Worm (Caenorhabditis elegans) whole organism, young adult: Measurements from ENCODE around the gene Y41G9A.5.
A peak's percentile ranks its signal among the peaks of the same experiment; 100 is the strongest.

ENCODE experiments used
- B0261.1 ChIP-seq: sonication (generic microtip); optimal IDR thresholded peaks from 2 replicates; lab custom pipeline; 2016; ENCODE audit warnings: mild to moderate bottlenecking, missing genetic modification characterization, moderate library complexity, missing compliant biosample characterization
- B0336.3 ChIP-seq: fragments of 200-800 bp; sonication (Bioruptor generic); IDR thresholded peaks from 2 replicates; pipeline ENCODE4 v1.3.6; 2022; ENCODE audit warnings: missing genetic modification characterization, missing compliant biosample characterization
- C06A6.2 ChIP-seq: fragments of 200-800 bp; sonication (Bioruptor generic); conservative IDR thresholded peaks from 2 replicates; pipeline ENCODE4 v1.3.6; 2022; ENCODE audit warnings: missing genetic modification characterization, missing compliant biosample characterization
- F22D6.2 ChIP-seq: sonication (generic microtip); optimal IDR thresholded peaks from 2 replicates; lab custom pipeline; 2016; ENCODE audit warnings: mild to moderate bottlenecking, missing genetic modification characterization, missing compliant biosample characterization
- F49E8.2 ChIP-seq: sonication (generic microtip); optimal IDR thresholded peaks from 3 replicates; lab custom pipeline; 2017; ENCODE audit warnings: missing genetic modification characterization, mild to moderate bottlenecking, missing compliant biosample characterization, antibody characterized with exemption, moderate library complexity; ENCODE audit not compliant: insufficient read depth
- F52B5.7 ChIP-seq: sonication (generic microtip); optimal IDR thresholded peaks from 2 replicates; lab custom pipeline; 2016; ENCODE audit warnings: mild to moderate bottlenecking, missing genetic modification characterization, missing compliant biosample characterization
- K11D2.4 ChIP-seq: fragments of 200-800 bp; sonication (Bioruptor generic); IDR thresholded peaks from 2 replicates; pipeline ENCODE4 v1.3.6; 2022; ENCODE audit warnings: missing genetic modification reagents, missing genetic modification characterization, missing compliant biosample characterization
- K12H6.12 ChIP-seq: fragments of 200-800 bp; sonication (Bioruptor generic); optimal IDR thresholded peaks from 2 replicates; lab custom pipeline; 2018; ENCODE audit warnings: mild to moderate bottlenecking, missing genetic modification characterization, missing compliant biosample characterization
- Y53F4B.3 ChIP-seq: fragments of 200-800 bp; sonication (Bioruptor generic); IDR thresholded peaks from 2 replicates; pipeline ENCODE4 v1.3.6; 2022; ENCODE audit warnings: missing genetic modification reagents, missing genetic modification characterization, missing compliant biosample characterization
- Y95B8A.8 ChIP-seq: fragments of 200-800 bp; sonication (Bioruptor generic); IDR thresholded peaks from 2 replicates; pipeline ENCODE4 v1.3.6; 2022; ENCODE audit warnings: missing genetic modification reagents, missing genetic modification characterization, missing compliant biosample characterization
- ZK185.1 ChIP-seq: sonication (generic microtip); optimal IDR thresholded peaks from 2 replicates; lab custom pipeline; 2016; ENCODE audit warnings: mild to moderate bottlenecking, missing genetic modification characterization, missing compliant biosample characterization; ENCODE audit not compliant: poor library complexity, severe bottlenecking
- aptf-2 ChIP-seq: fragments of 200-800 bp; sonication (Bioruptor generic); conservative IDR thresholded peaks from 2 replicates; pipeline ENCODE4 v1.3.6; 2022; ENCODE audit warnings: missing genetic modification reagents, missing genetic modification characterization, missing compliant biosample characterization
- aptf-3 ChIP-seq: fragments of 200-800 bp; sonication (Bioruptor generic); IDR thresholded peaks from 2 replicates; pipeline ENCODE4 v1.3.6; 2022; ENCODE audit warnings: missing genetic modification characterization, missing compliant biosample characterization
- ccch-3 ChIP-seq: fragments of 200-800 bp; sonication (Bioruptor generic); optimal IDR thresholded peaks from 2 replicates; lab custom pipeline; 2018; ENCODE audit warnings: mild to moderate bottlenecking, missing genetic modification characterization, missing compliant biosample characterization
- cebp-1 ChIP-seq, 2 experiments: fragments of 200-800 bp in 1 of 2; sonication (Bioruptor generic) in 1 of 2; sonication (generic microtip) in 1 of 2; IDR thresholded peaks in 1 of 2; optimal IDR thresholded peaks in 1 of 2; 2 replicates each; pipeline versions ENCODE4 v1.3.6 to Lab custom; 2017 to 2022; ENCODE audit warnings: missing compliant biosample characterization in 2 of 2, missing genetic modification characterization in 2 of 2, mild to moderate bottlenecking in 1 of 2, missing genetic modification reagents in 1 of 2, moderate library complexity in 1 of 2
- ceh-100 ChIP-seq: fragments of 200-800 bp; sonication (Bioruptor generic); IDR thresholded peaks from 2 replicates; pipeline ENCODE4 v1.3.6; 2022; ENCODE audit warnings: missing genetic modification reagents, missing genetic modification characterization, missing compliant biosample characterization
- ceh-40 ChIP-seq: fragments of 200-800 bp; sonication (Bioruptor generic); IDR thresholded peaks from 2 replicates; pipeline ENCODE4 v1.3.6; 2022; ENCODE audit warnings: missing genetic modification characterization, missing compliant biosample characterization
- ceh-58 ChIP-seq: fragments of 200-800 bp; sonication (Bioruptor generic); IDR thresholded peaks from 2 replicates; pipeline ENCODE4 v1.3.6; 2022; ENCODE audit warnings: missing genetic modification characterization, missing compliant biosample characterization
- ceh-91 ChIP-seq: fragments of 200-800 bp; sonication (Bioruptor generic); IDR thresholded peaks from 2 replicates; pipeline ENCODE4 v1.3.6; 2022; ENCODE audit warnings: missing genetic modification reagents, missing genetic modification characterization, missing compliant biosample characterization
- chd-7 ChIP-seq: sonication (generic microtip); optimal IDR thresholded peaks from 2 replicates; lab custom pipeline; 2016; ENCODE audit warnings: mild to moderate bottlenecking, missing genetic modification characterization, moderate library complexity, missing compliant biosample characterization
- dpl-1 ChIP-seq: fragments of 150-350 bp; optimal IDR thresholded peaks from 2 replicates; lab custom pipeline; 2014; ENCODE audit warnings: missing biosample characterization, missing genetic modification reagents, missing genetic modification characterization
- egl-44 ChIP-seq: fragments of 200-800 bp; sonication (Bioruptor generic); IDR thresholded peaks from 2 replicates; pipeline ENCODE4 v1.3.6; 2022; ENCODE audit warnings: missing genetic modification reagents, missing genetic modification characterization, missing compliant biosample characterization
- fkh-3 ChIP-seq: sonication (generic microtip); optimal IDR thresholded peaks from 2 replicates; lab custom pipeline; 2016; ENCODE audit warnings: mild to moderate bottlenecking, missing genetic modification characterization, missing compliant biosample characterization
- gei-17 ChIP-seq: fragments of 200-800 bp; sonication (Bioruptor generic); optimal IDR thresholded peaks from 2 replicates; lab custom pipeline; 2018; ENCODE audit warnings: mild to moderate bottlenecking, missing genetic modification characterization, missing compliant biosample characterization
- hmg-1.2 ChIP-seq: fragments of 200-800 bp; sonication (Bioruptor generic); IDR thresholded peaks from 2 replicates; pipeline ENCODE4 v1.3.6; 2022; ENCODE audit warnings: missing genetic modification reagents, missing genetic modification characterization, missing compliant biosample characterization
- hrde-1 ChIP-seq: sonication (generic microtip); optimal IDR thresholded peaks from 2 replicates; lab custom pipeline; 2016; ENCODE audit warnings: missing genetic modification characterization, mild to moderate bottlenecking, missing compliant biosample characterization, moderate library complexity, missing genotype, missing genetic modification reagents, borderline replicate concordance
- hsf-1 ChIP-seq: fragments of 200-800 bp; sonication (Bioruptor generic); IDR thresholded peaks from 2 replicates; pipeline ENCODE4 v1.3.6; 2022; ENCODE audit warnings: missing genetic modification reagents, missing genetic modification characterization, missing compliant biosample characterization
- lin-26 ChIP-seq: fragments of 200-800 bp; sonication (Bioruptor generic); IDR thresholded peaks from 2 replicates; pipeline ENCODE4 v1.3.6; 2022; ENCODE audit warnings: missing genetic modification reagents, missing genetic modification characterization, missing compliant biosample characterization
- lin-35 ChIP-seq, 3 experiments: fragments of 150-350 bp in 2 of 3; sonication (generic microtip) in 1 of 3; optimal IDR thresholded peaks; 2 replicates each; lab custom pipeline; 2014 to 2018; ENCODE audit warnings: missing biosample characterization in 3 of 3, missing genetic modification characterization in 3 of 3, missing genetic modification reagents in 3 of 3
- lin-40 ChIP-seq: sonication (generic microtip); optimal IDR thresholded peaks from 2 replicates; lab custom pipeline; 2016; ENCODE audit warnings: missing genetic modification characterization, mild to moderate bottlenecking, missing compliant biosample characterization, missing genotype, missing genetic modification reagents
- lsl-1 ChIP-seq: fragments of 200-800 bp; sonication (Bioruptor generic); optimal IDR thresholded peaks from 2 replicates; lab custom pipeline; 2018; ENCODE audit warnings: mild to moderate bottlenecking, missing genetic modification characterization, moderate library complexity, missing compliant biosample characterization
- madf-8 ChIP-seq: fragments of 200-800 bp; sonication (Bioruptor generic); conservative IDR thresholded peaks from 2 replicates; pipeline ENCODE4 v1.3.6; 2022; ENCODE audit warnings: missing genetic modification reagents, missing genetic modification characterization, missing compliant biosample characterization
- mel-28 ChIP-seq: sonication (generic microtip); optimal IDR thresholded peaks from 2 replicates; lab custom pipeline; 2016; ENCODE audit warnings: borderline replicate concordance, mild to moderate bottlenecking, missing genetic modification characterization, missing compliant biosample characterization
- mes-4 ChIP-seq: sonication (generic microtip); optimal IDR thresholded peaks from 2 replicates; lab custom pipeline; 2016; ENCODE audit warnings: missing genotype, missing genetic modification characterization, missing compliant biosample characterization
- mxl-1 ChIP-seq: sonication (generic microtip); optimal IDR thresholded peaks from 2 replicates; lab custom pipeline; 2016; ENCODE audit warnings: missing genetic modification characterization, missing compliant biosample characterization
- nfya-2 ChIP-seq: fragments of 200-800 bp; sonication (Bioruptor generic); IDR thresholded peaks from 2 replicates; pipeline ENCODE4 v1.3.6; 2022; ENCODE audit warnings: missing genetic modification reagents, missing genetic modification characterization, missing compliant biosample characterization
- nhr-80 ChIP-seq: sonication (generic microtip); optimal IDR thresholded peaks from 2 replicates; lab custom pipeline; 2016; ENCODE audit warnings: missing genetic modification characterization, missing compliant biosample characterization
- pbrm-1 ChIP-seq: fragments of 200-800 bp; sonication (Bioruptor generic); IDR thresholded peaks from 2 replicates; pipeline ENCODE4 v1.3.6; 2022; ENCODE audit warnings: missing genetic modification reagents, missing genetic modification characterization, missing compliant biosample characterization
- pha-4 ChIP-seq: fragments of 150-350 bp; sonication (generic microtip); optimal IDR thresholded peaks from 2 replicates; lab custom pipeline; 2014; ENCODE audit warnings: missing biosample characterization, missing genetic modification reagents, missing genetic modification characterization
- rcor-1 ChIP-seq: fragments of 200-800 bp; sonication (Bioruptor generic); IDR thresholded peaks from 2 replicates; pipeline ENCODE4 v1.3.6; 2022; ENCODE audit warnings: missing genetic modification reagents, missing genetic modification characterization, missing compliant biosample characterization
- rec-8 ChIP-seq, 2 experiments: sonication (generic microtip); optimal IDR thresholded peaks; 2 replicates each; lab custom pipeline; 2016; ENCODE audit warnings: mild to moderate bottlenecking in 2 of 2, missing genetic modification characterization in 2 of 2, missing genetic modification reagents in 2 of 2, missing genotype in 2 of 2, missing biosample characterization in 1 of 2, missing compliant biosample characterization in 1 of 2, moderate library complexity in 1 of 2
- snpc-4 ChIP-seq, 5 experiments: fragments of 150-350 bp in 1 of 5; sonication (generic microtip) in 4 of 5; optimal IDR thresholded peaks; 2 replicates each; lab custom pipeline; 2014 to 2018; ENCODE audit warnings: missing genetic modification characterization in 5 of 5, missing biosample characterization in 3 of 5, antibody characterized with exemption in 2 of 5, mild to moderate bottlenecking in 2 of 5, missing compliant biosample characterization in 2 of 5, missing genotype in 2 of 5, moderate library complexity in 2 of 5, missing genetic modification reagents in 1 of 5
- sptf-2 ChIP-seq: fragments of 200-800 bp; sonication (Bioruptor generic); optimal IDR thresholded peaks from 2 replicates; lab custom pipeline; 2018; ENCODE audit warnings: mild to moderate bottlenecking, missing genetic modification characterization, missing compliant biosample characterization
- tbp1 ChIP-seq: fragments of 200-800 bp; sonication (Bioruptor generic); optimal IDR thresholded peaks from 2 replicates; lab custom pipeline; 2018; ENCODE audit warnings: mild to moderate bottlenecking, missing genetic modification characterization, missing compliant biosample characterization
- tbx-9 ChIP-seq: sonication (generic microtip); optimal IDR thresholded peaks from 2 replicates; lab custom pipeline; 2016; ENCODE audit warnings: borderline replicate concordance, missing genetic modification characterization, inconsistent platforms, missing compliant biosample characterization
- zim-3 ChIP-seq: sonication (generic microtip); optimal IDR thresholded peaks from 2 replicates; lab custom pipeline; 2017; ENCODE audit warnings: mild to moderate bottlenecking, missing genetic modification characterization, moderate library complexity, missing compliant biosample characterization
- ztf-22 ChIP-seq: fragments of 200-800 bp; sonication (Bioruptor generic); optimal IDR thresholded peaks from 2 replicates; lab custom pipeline; 2018; ENCODE audit warnings: mild to moderate bottlenecking, missing genetic modification characterization, moderate library complexity, missing compliant biosample characterization
- ztf-26 ChIP-seq: sonication (generic microtip); optimal IDR thresholded peaks from 2 replicates; lab custom pipeline; 2017; ENCODE audit warnings: missing genetic modification characterization, missing compliant biosample characterization

The Y41G9A.5 gene

DNA sequence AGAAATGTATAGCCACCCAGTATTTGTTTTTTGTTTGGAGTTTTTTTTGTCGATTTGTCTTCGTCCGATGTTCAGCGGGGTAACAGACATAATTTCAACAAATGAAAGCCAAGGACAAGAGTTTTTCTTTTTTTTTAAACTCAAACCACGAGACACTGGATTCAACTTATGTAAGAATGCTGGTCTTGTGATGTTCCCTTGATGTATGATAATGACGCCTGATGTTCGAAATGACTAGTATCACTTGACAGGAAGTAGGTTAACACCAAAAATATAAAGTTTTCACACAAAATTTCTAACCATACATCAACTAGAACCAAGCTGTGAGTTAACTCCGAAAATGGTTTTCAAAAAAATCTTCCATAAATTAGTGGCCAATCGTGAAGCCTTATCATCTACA is 23.7 kb downstream of the Y41G9A.5 start:
- TF ChIP-seq Y53F4B.3 (GFP tag; lab: Robert Waterston, UW) = no peak
- TF ChIP-seq nfya-2 (GFP tag; lab: Robert Waterston, UW) = no peak
- no peak for TF ChIP-seq mxl-1
- no peak for TF ChIP-seq B0336.3 (GFP tag; lab: Robert Waterston, UW)
- no peak for TF ChIP-seq ceh-58 (GFP tag; lab: Robert Waterston, UW)
- TF ChIP-seq zim-3 (tag; lab: Kevin White, UChicago) = no peak
- no peak for TF ChIP-seq gei-17
- no peak for TF ChIP-seq pbrm-1 (GFP tag; lab: Robert Waterston, UW)
- TF ChIP-seq ztf-22 (GFP tag; lab: Kevin White, UChicago) = no peak
- peak; percentile 8; the same call in 1 of the 2 replicates for TF ChIP-seq lin-26
- TF ChIP-seq cebp-1 (GFP tag; IDR thresholded peaks at IDR 0.05; lab: Robert Waterston, UW) = 0 out of 2 replicates have a peak, but pooled peaks have one; percentile 18
- TF ChIP-seq cebp-1 (tag; optimal IDR thresholded peaks at IDR 0.05; lab: Kevin White, UChicago) = peak; percentile 42
- peak; percentile 49 for TF ChIP-seq ZK185.1
- TF ChIP-seq aptf-3 (GFP tag; lab: Robert Waterston, UW) = no peak
- no peak for TF ChIP-seq ceh-40
- TF ChIP-seq ccch-3 = no peak
- TF ChIP-seq lin-35 (GFP tag; optimal IDR thresholded peaks at IDR 0.05; lab: Kevin White, UChicago) = peak in 1 of 3 experiments; percentile 6
- TF ChIP-seq dpl-1 (GFP tag; lab: Kevin White, UChicago) = no peak
- TF ChIP-seq F22D6.2 = no peak
- TF ChIP-seq madf-8 (GFP tag; lab: Robert Waterston, UW) = no peak
- TF ChIP-seq aptf-2 (GFP tag; lab: Robert Waterston, UW) = no peak
- TF ChIP-seq mes-4 (tag; lab: Kevin White, UChicago) = no peak
- TF ChIP-seq ceh-100 (GFP tag; lab: Robert Waterston, UW) = no peak
- no peak for TF ChIP-seq hmg-1.2
- TF ChIP-seq hsf-1 = no peak
- TF ChIP-seq Y95B8A.8 (GFP tag; lab: Robert Waterston, UW) = peak; percentile 51; the same call in 1 of the 2 replicates
- TF ChIP-seq K11D2.4 (GFP tag; lab: Robert Waterston, UW) = peak; percentile 48; the same call in 1 of the 2 replicates
- no peak for TF ChIP-seq tbx-9 (tag; lab: Kevin White, UChicago)
- no peak for TF ChIP-seq hrde-1 (tag; lab: Kevin White, UChicago)
- no peak for TF ChIP-seq snpc-4 (GFP tag; optimal IDR thresholded peaks at IDR 0.05; lab: Kevin White, UChicago)
- TF ChIP-seq snpc-4 (tag; optimal IDR thresholded peaks at IDR 0.05; lab: Kevin White, UChicago) = no peak
- no peak for TF ChIP-seq fkh-3
- no peak for TF ChIP-seq lsl-1
- no peak for TF ChIP-seq egl-44 (GFP tag; lab: Robert Waterston, UW)
- no peak for TF ChIP-seq C06A6.2 (GFP tag; lab: Robert Waterston, UW)
- TF ChIP-seq F49E8.2 = no peak
- no peak for TF ChIP-seq sptf-2 (GFP tag; lab: Kevin White, UChicago)
- TF ChIP-seq K12H6.12 (tag; lab: Kevin White, UChicago) = no peak
- TF ChIP-seq ztf-26 (tag; lab: Kevin White, UChicago) = no peak
- TF ChIP-seq rec-8 (tag; optimal IDR thresholded peaks at IDR 0.05; lab: Kevin White, UChicago) = no peak
- TF ChIP-seq tbp1 (GFP tag; lab: Kevin White, UChicago) = no peak
- no peak for TF ChIP-seq pha-4
- no peak for TF ChIP-seq lin-40
- TF ChIP-seq nhr-80 (tag; lab: Kevin White, UChicago) = no peak
- no peak for TF ChIP-seq B0261.1 (tag; lab: Kevin White, UChicago)
- TF ChIP-seq F52B5.7 (tag; lab: Kevin White, UChicago) = no peak
- no peak for TF ChIP-seq mel-28
- TF ChIP-seq rcor-1 (GFP tag; lab: Robert Waterston, UW) = no peak
- TF ChIP-seq chd-7 (tag; lab: Kevin White, UChicago) = no peak
- TF ChIP-seq ceh-91 (GFP tag; lab: Robert Waterston, UW) = no peak
